Fruit fly (Drosophila melanogaster): ENCODE data around the gene tal-1A.

Gene tal-1A

dm6 chr3R:13800430-13800848 lies 12.5 kb upstream of the tal-1A start (continued):
- TF ChIP-seq CoRest (tag; optimal IDR thresholded peaks at IDR 0.05) (peak; percentile 91), scrt (GFP tag; optimal IDR thresholded peaks at IDR 0.05) (peak; percentile 85), CG11696 (GFP tag; IDR thresholded peaks at IDR 0.05) (peak; percentile 83), so (GFP tag; IDR thresholded peaks at IDR 0.05) (peak; percentile 95), peb (GFP tag; IDR thresholded peaks at IDR 0.05) (peak; percentile 85), CG8281 (tag; optimal IDR thresholded peaks at IDR 0.05) (peak; percentile 63), CG11695 (GFP tag; IDR thresholded peaks at IDR 0.05) (peak; percentile 92), Xbp1 (GFP tag; optimal IDR thresholded peaks at IDR 0.05) (peak; percentile 83), CG4282 (GFP tag; optimal IDR thresholded peaks at IDR 0.05) (no peak), CG17568 (GFP tag; optimal IDR thresholded peaks at IDR 0.05) (peak; percentile 81), CG7839 (tag; optimal IDR thresholded peaks at IDR 0.05) (peak; percentile 92), Sox102F (GFP tag; optimal IDR thresholded peaks at IDR 0.05) (peak; percentile 86), Lpt (GFP tag; optimal IDR thresholded peaks at IDR 0.05) (no peak), dmrt11E (tag; optimal IDR thresholded peaks at IDR 0.05) (peak; percentile 86), Bteb2 (GFP tag; optimal IDR thresholded peaks at IDR 0.05) (peak; percentile 52), dati (GFP tag; IDR thresholded peaks at IDR 0.05) (peak; percentile 85), bigmax (GFP tag; optimal IDR thresholded peaks at IDR 0.05) (no peak), CG32532 (GFP tag; IDR thresholded peaks at IDR 0.05) (peak; percentile 95), CHES-1-like (GFP tag; optimal IDR thresholded peaks at IDR 0.05) (peak; percentile 41), stwl (tag; optimal IDR thresholded peaks at IDR 0.05) (peak; percentile 25), CG3726 (GFP tag; IDR thresholded peaks at IDR 0.05) (peak; percentile 84), CTCF (GFP tag; optimal IDR thresholded peaks at IDR 0.05) (peak; percentile 38), chm (GFP tag; IDR thresholded peaks at IDR 0.05) (peak; percentile 95), twi (tag; optimal IDR thresholded peaks at IDR 0.05) (peak; percentile 17), ham (GFP tag; IDR thresholded peaks at IDR 0.05) (peak; percentile 70; the same call in 1 of the 2 replicates), yki (optimal IDR thresholded peaks at IDR 0.05) (no peak), CG31388 (GFP tag; optimal IDR thresholded peaks at IDR 0.05) (peak; percentile 73), hb (GFP tag; IDR thresholded peaks at IDR 0.05; ENCODE audit: partially characterized antibody) (no peak), psq (GFP tag; optimal IDR thresholded peaks at IDR 0.05) (peak; percentile 43), Camta (GFP tag; optimal IDR thresholded peaks at IDR 0.05) (peak; percentile 52), CG15073 (GFP tag; optimal IDR thresholded peaks at IDR 0.05) (peak; percentile 2), Xrp1 (GFP tag; IDR thresholded peaks at IDR 0.05) (peak; percentile 97), HLH54F (GFP tag; optimal IDR thresholded peaks at IDR 0.05) (peak; percentile 46), Usf (GFP tag; optimal IDR thresholded peaks at IDR 0.05) (peak; percentile 36), Ada2b (GFP tag; IDR thresholded peaks at IDR 0.05) (peak; percentile 96), Taf1 (GFP tag; IDR thresholded peaks at IDR 0.05) (peak; percentile 93), Dref (GFP tag; IDR thresholded peaks at IDR 0.05) (no peak; the same call in 1 of the 2 replicates), kay (GFP tag; optimal IDR thresholded peaks at IDR 0.05) (peak; percentile 71), Optix (GFP tag; IDR thresholded peaks at IDR 0.05) (peak; percentile 89), sima (GFP tag; optimal IDR thresholded peaks at IDR 0.05) (peak; percentile 33), cad (GFP tag; optimal IDR thresholded peaks at IDR 0.05) (no peak), CG2199 (GFP tag; IDR thresholded peaks at IDR 0.05) (peak; percentile 88; the same call in 2 of the 3 replicates), CG4328 (GFP tag; optimal IDR thresholded peaks at IDR 0.05) (peak; percentile 92), CG2116 (GFP tag; optimal IDR thresholded peaks at IDR 0.05) (peak; percentile 54), Poxn (GFP tag; IDR thresholded peaks at IDR 0.05) (peak; percentile 70), Blimp-1 (GFP tag; optimal IDR thresholded peaks at IDR 0.05) (peak; percentile 88), Mrtf (GFP tag; IDR thresholded peaks at IDR 0.05) (peak; percentile 89), CG6654 (GFP tag; optimal IDR thresholded peaks at IDR 0.05) (peak; percentile 67), CG8478 (optimal IDR thresholded peaks at IDR 0.05) (no peak), slou (GFP tag; optimal IDR thresholded peaks at IDR 0.05) (peak; percentile 76), vfl (GFP tag; optimal IDR thresholded peaks at IDR 0.05) (peak; percentile 65), CG1647 (GFP tag; optimal IDR thresholded peaks at IDR 0.05) (peak; percentile 18), ftz-f1 (GFP tag; optimal IDR thresholded peaks at IDR 0.05) (no peak), Dll (GFP tag; IDR thresholded peaks at IDR 0.05; ENCODE audit: partially characterized antibody) (no peak)

Data from whole organism, embryonic.